Worm (Caenorhabditis elegans) whole organism, L4 larva: ENCODE data around the gene F01F1.11.
A peak's percentile ranks its signal among the peaks of the same experiment; 100 is the strongest.

ENCODE experiments used
- F37D6.2 ChIP-seq: sonication (generic microtip); optimal IDR thresholded peaks from 2 replicates; lab custom pipeline; 2016; ENCODE audit warnings: mild to moderate bottlenecking, missing genetic modification characterization, missing compliant biosample characterization
- F49E8.2 ChIP-seq: sonication (generic microtip); optimal IDR thresholded peaks from 2 replicates; lab custom pipeline; 2016; ENCODE audit warnings: missing compliant biosample characterization, mild to moderate bottlenecking, missing genetic modification characterization, borderline replicate concordance
- R02D3.7 ChIP-seq: fragments of 150-350 bp; sonication (generic microtip); optimal IDR thresholded peaks from 3 replicates; lab custom pipeline; 2014; ENCODE audit warnings: missing biosample characterization, missing genetic modification characterization
- Y48G9A.11 ChIP-seq: fragments of 200-800 bp; sonication (Bioruptor generic); IDR thresholded peaks from 2 replicates; pipeline ENCODE4 v1.3.6; 2022; ENCODE audit warnings: missing genetic modification reagents, missing genetic modification characterization, missing compliant biosample characterization
- Y5F2A.4 ChIP-seq: fragments of 200-800 bp; sonication (Bioruptor generic); optimal IDR thresholded peaks from 2 replicates; lab custom pipeline; 2018; ENCODE audit warnings: mild to moderate bottlenecking, missing genetic modification characterization, missing compliant biosample characterization
- ZK337.2 ChIP-seq: fragments of 200-800 bp; sonication (Bioruptor generic); IDR thresholded peaks from 2 replicates; pipeline ENCODE4 v1.3.6; 2022; ENCODE audit warnings: missing genetic modification reagents, missing genetic modification characterization, missing compliant biosample characterization
- ZK546.5 ChIP-seq, 2 experiments: sonication (generic microtip); optimal IDR thresholded peaks; 2 replicates each; lab custom pipeline; 2017; ENCODE audit warnings: missing biosample characterization in 2 of 2, missing genetic modification characterization in 2 of 2
- arid-1 ChIP-seq: fragments of 200-800 bp; sonication (Bioruptor generic); conservative IDR thresholded peaks from 2 replicates; pipeline ENCODE4 v1.3.6; 2022; ENCODE audit warnings: missing genetic modification reagents, missing genetic modification characterization, missing compliant biosample characterization
- ceh-28 ChIP-seq: fragments of 150-350 bp; optimal IDR thresholded peaks from 2 replicates; lab custom pipeline; 2014; ENCODE audit warnings: missing biosample characterization, missing genetic modification reagents, missing genetic modification characterization
- ceh-32 ChIP-seq: sonication (generic microtip); optimal IDR thresholded peaks from 2 replicates; lab custom pipeline; 2016; ENCODE audit warnings: mild to moderate bottlenecking, missing genetic modification characterization, missing compliant biosample characterization; ENCODE audit not compliant: poor library complexity
- ceh-82 ChIP-seq: sonication (generic microtip); optimal IDR thresholded peaks from 2 replicates; lab custom pipeline; 2017; ENCODE audit warnings: missing biosample characterization, missing genetic modification characterization
- ces-1 ChIP-seq: fragments of 150-350 bp; sonication (generic microtip); optimal IDR thresholded peaks from 4 replicates; lab custom pipeline; 2014; ENCODE audit warnings: missing biosample characterization, missing genetic modification reagents, missing genetic modification characterization
- daf-16 ChIP-seq, 3 experiments: sonication (generic microtip); optimal IDR thresholded peaks; 2 replicates each; lab custom pipeline; 2016 to 2017; ENCODE audit warnings: missing genetic modification characterization in 3 of 3, missing genetic modification reagents in 3 of 3, mild to moderate bottlenecking in 2 of 3, missing compliant biosample characterization in 2 of 3, missing biosample characterization in 1 of 3, moderate library complexity in 1 of 3
- daf-8 ChIP-seq: fragments of 200-800 bp; sonication (Bioruptor generic); IDR thresholded peaks from 2 replicates; pipeline ENCODE4 v1.3.6; 2022; ENCODE audit warnings: missing genetic modification characterization, missing compliant biosample characterization
- dmd-6 ChIP-seq: fragments of 200-800 bp; sonication (Bioruptor generic); IDR thresholded peaks from 2 replicates; pipeline ENCODE4 v1.3.6; 2022; ENCODE audit warnings: missing genetic modification reagents, missing genetic modification characterization, missing compliant biosample characterization
- dmd-8 ChIP-seq: fragments of 200-800 bp; sonication (Bioruptor generic); IDR thresholded peaks from 2 replicates; pipeline ENCODE4 v1.3.6; 2022; ENCODE audit warnings: missing genetic modification characterization, missing compliant biosample characterization
- dmd-9 ChIP-seq: fragments of 200-800 bp; sonication (Bioruptor generic); IDR thresholded peaks from 2 replicates; pipeline ENCODE4 v1.3.6; 2022; ENCODE audit warnings: missing genetic modification reagents, missing genetic modification characterization, missing compliant biosample characterization
- dve-1 ChIP-seq: sonication (generic microtip); optimal IDR thresholded peaks from 2 replicates; lab custom pipeline; 2017; ENCODE audit warnings: antibody characterized with exemption, mild to moderate bottlenecking, missing genetic modification characterization, missing compliant biosample characterization; ENCODE audit not compliant: insufficient read depth
- egl-27 ChIP-seq: sonication (generic microtip); optimal IDR thresholded peaks from 3 replicates; lab custom pipeline; 2017; ENCODE audit warnings: missing biosample characterization, missing genetic modification reagents, missing genetic modification characterization
- hlh-11 ChIP-seq: fragments of 200-800 bp; sonication (Bioruptor generic); optimal IDR thresholded peaks from 2 replicates; lab custom pipeline; 2018; ENCODE audit warnings: mild to moderate bottlenecking, missing genetic modification characterization, missing compliant biosample characterization
- hlh-30 ChIP-seq: sonication (generic microtip); optimal IDR thresholded peaks from 2 replicates; lab custom pipeline; 2017; ENCODE audit warnings: antibody characterized with exemption, mild to moderate bottlenecking, missing genetic modification characterization, missing compliant biosample characterization; ENCODE audit not compliant: insufficient read depth
- lin-13 ChIP-seq: fragments of 150-350 bp; optimal IDR thresholded peaks from 2 replicates; lab custom pipeline; 2014; ENCODE audit warnings: missing biosample characterization, missing genetic modification reagents, missing genetic modification characterization
- lir-3 ChIP-seq: sonication (generic microtip); optimal IDR thresholded peaks from 2 replicates; lab custom pipeline; 2016; ENCODE audit warnings: mild to moderate bottlenecking, missing genetic modification characterization, missing compliant biosample characterization
- lsy-2 ChIP-seq, 2 experiments: fragments of 150-350 bp in 1 of 2; sonication (generic microtip) in 1 of 2; optimal IDR thresholded peaks; 2 replicates each; lab custom pipeline; 2014 to 2017; ENCODE audit warnings: missing biosample characterization in 2 of 2, missing genetic modification characterization in 2 of 2
- madf-9 ChIP-seq: fragments of 200-800 bp; sonication (Bioruptor generic); conservative IDR thresholded peaks from 2 replicates; pipeline ENCODE4 v1.3.6; 2022; ENCODE audit warnings: missing genetic modification reagents, missing genetic modification characterization, missing compliant biosample characterization
- mdt-29 ChIP-seq: fragments of 200-800 bp; sonication (Bioruptor generic); IDR thresholded peaks from 2 replicates; pipeline ENCODE4 v1.3.6; 2022; ENCODE audit warnings: missing genetic modification reagents, missing genetic modification characterization, missing compliant biosample characterization
- mep-1 ChIP-seq: fragments of 150-350 bp; sonication (generic microtip); optimal IDR thresholded peaks from 3 replicates; lab custom pipeline; 2014; ENCODE audit warnings: missing biosample characterization, missing genetic modification characterization
- mxl-3 ChIP-seq: fragments of 200-800 bp; sonication (Bioruptor generic); optimal IDR thresholded peaks from 2 replicates; lab custom pipeline; 2018; ENCODE audit warnings: mild to moderate bottlenecking, missing genetic modification characterization, missing compliant biosample characterization
- nhr-111 ChIP-seq: fragments of 200-800 bp; sonication (Bioruptor generic); optimal IDR thresholded peaks from 2 replicates; lab custom pipeline; 2018; ENCODE audit warnings: mild to moderate bottlenecking, missing genetic modification characterization, missing compliant biosample characterization
- nhr-237 ChIP-seq: sonication (generic microtip); optimal IDR thresholded peaks from 2 replicates; lab custom pipeline; 2017; ENCODE audit warnings: missing biosample characterization, missing genetic modification characterization
- nhr-28 ChIP-seq: fragments of 150-350 bp; optimal IDR thresholded peaks from 2 replicates; lab custom pipeline; 2014; ENCODE audit warnings: missing biosample characterization, missing genetic modification characterization
- nhr-42 ChIP-seq: fragments of 200-800 bp; sonication (Bioruptor generic); IDR thresholded peaks from 2 replicates; pipeline ENCODE4 v1.3.6; 2022; ENCODE audit warnings: missing genetic modification characterization, missing compliant biosample characterization
- nhr-48 ChIP-seq: sonication (generic microtip); optimal IDR thresholded peaks from 2 replicates; lab custom pipeline; 2016; ENCODE audit warnings: mild to moderate bottlenecking, missing genetic modification characterization, missing compliant biosample characterization
- nhr-6 ChIP-seq: fragments of 150-350 bp; optimal IDR thresholded peaks from 2 replicates; lab custom pipeline; 2014; ENCODE audit warnings: missing biosample characterization, missing genetic modification characterization
- pha-4 ChIP-seq, 2 experiments: fragments of 150-350 bp in 1 of 2; fragments of 200-800 bp in 1 of 2; sonication (Bioruptor generic) in 1 of 2; IDR thresholded peaks in 1 of 2; optimal IDR thresholded peaks in 1 of 2; 2 replicates each; pipeline versions ENCODE4 v1.3.6 to Lab custom; 2014 to 2022; ENCODE audit warnings: missing genetic modification characterization in 2 of 2, missing genetic modification reagents in 2 of 2, missing biosample characterization in 1 of 2, missing compliant biosample characterization in 1 of 2
- sdz-12 ChIP-seq: fragments of 200-800 bp; sonication (Bioruptor generic); optimal IDR thresholded peaks from 2 replicates; lab custom pipeline; 2018; ENCODE audit warnings: mild to moderate bottlenecking, missing genetic modification characterization, missing compliant biosample characterization
- snpc-1.2 ChIP-seq: fragments of 200-800 bp; sonication (Bioruptor generic); IDR thresholded peaks from 2 replicates; pipeline ENCODE4 v1.3.6; 2022; ENCODE audit warnings: missing genetic modification reagents, missing genetic modification characterization, missing compliant biosample characterization
- snpc-4 ChIP-seq: fragments of 150-350 bp; optimal IDR thresholded peaks from 2 replicates; lab custom pipeline; 2014; ENCODE audit warnings: missing biosample characterization, missing genetic modification characterization
- spr-1 ChIP-seq: sonication (generic microtip); optimal IDR thresholded peaks from 2 replicates; lab custom pipeline; 2016; ENCODE audit warnings: mild to moderate bottlenecking, missing genetic modification characterization, missing compliant biosample characterization
- spr-3 ChIP-seq: fragments of 200-800 bp; sonication (Bioruptor generic); optimal IDR thresholded peaks from 2 replicates; lab custom pipeline; 2018; ENCODE audit warnings: mild to moderate bottlenecking, missing genetic modification characterization, missing compliant biosample characterization
- tra-1 ChIP-seq: fragments of 200-800 bp; sonication (Bioruptor generic); IDR thresholded peaks from 2 replicates; pipeline ENCODE4 v1.3.6; 2022; ENCODE audit warnings: missing genetic modification reagents, missing genetic modification characterization, missing compliant biosample characterization
- unc-130 ChIP-seq: sonication (generic microtip); optimal IDR thresholded peaks from 2 replicates; lab custom pipeline; 2016; ENCODE audit warnings: missing genetic modification reagents, missing genetic modification characterization, missing compliant biosample characterization
- unc-62 ChIP-seq, 3 experiments: fragments of 150-350 bp in 1 of 3; sonication (generic microtip); optimal IDR thresholded peaks in 2 of 3; peaks in 1 of 3; 1 replicate in 1 of 3; 2 replicates in 2 of 3; lab custom pipeline; 2014 to 2017; ENCODE audit warnings: missing biosample characterization in 3 of 3, missing genetic modification characterization in 3 of 3, missing genetic modification reagents in 3 of 3, missing genotype in 1 of 3
- vab-7 ChIP-seq: fragments of 200-800 bp; sonication (Bioruptor generic); IDR thresholded peaks from 2 replicates; pipeline ENCODE4 v1.3.6; 2022; ENCODE audit warnings: missing genetic modification reagents, missing genetic modification characterization, missing compliant biosample characterization
- zfp-2 ChIP-seq: sonication (generic microtip); optimal IDR thresholded peaks from 2 replicates; lab custom pipeline; 2016; ENCODE audit warnings: mild to moderate bottlenecking, missing genetic modification characterization, missing compliant biosample characterization
- zip-11 ChIP-seq: fragments of 200-800 bp; sonication (Bioruptor generic); IDR thresholded peaks from 2 replicates; pipeline ENCODE4 v1.3.6; 2022; ENCODE audit warnings: missing genetic modification characterization, missing compliant biosample characterization
- zip-2 ChIP-seq: fragments of 150-350 bp; optimal IDR thresholded peaks from 2 replicates; lab custom pipeline; 2014; ENCODE audit warnings: missing biosample characterization, missing genetic modification characterization
- ztf-11 ChIP-seq: fragments of 150-350 bp; optimal IDR thresholded peaks from 2 replicates; lab custom pipeline; 2014; ENCODE audit warnings: missing biosample characterization, missing genetic modification characterization

Gene F01F1.11

DNA sequence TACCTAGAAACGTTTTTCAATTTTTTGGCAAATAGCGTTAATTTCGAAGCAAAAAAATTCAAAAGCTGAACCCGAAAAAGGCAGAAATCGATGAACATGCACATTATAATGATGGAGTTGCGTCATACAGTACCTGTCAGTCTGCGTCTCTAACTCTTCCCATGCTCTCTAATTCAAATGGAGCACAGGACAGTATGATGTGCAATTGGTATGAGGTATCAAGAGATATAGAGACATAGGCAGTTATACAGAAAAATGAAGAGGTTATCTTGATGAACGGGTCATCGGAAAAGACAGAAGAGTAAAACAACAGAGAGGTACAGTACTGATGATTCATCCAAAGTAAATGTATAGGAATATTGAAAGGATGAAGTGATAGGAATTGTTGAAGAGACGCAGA lies 29.0 kb upstream of the F01F1.11 start:
- TF ChIP-seq nhr-237 (tag; lab: Kevin White, UChicago) = no peak
- TF ChIP-seq unc-130 (GFP tag; lab: Kevin White, UChicago) = no peak
- TF ChIP-seq spr-1 (tag; lab: Kevin White, UChicago) = no peak
- TF ChIP-seq zfp-2 (tag; lab: Kevin White, UChicago) = no peak
- TF ChIP-seq ztf-11 (tag; lab: Kevin White, UChicago) = no peak
- no peak for TF ChIP-seq nhr-111 (GFP tag; lab: Kevin White, UChicago)
- no peak for TF ChIP-seq dmd-9
- TF ChIP-seq Y5F2A.4 = no peak
- no peak for TF ChIP-seq ZK546.5 (tag; optimal IDR thresholded peaks at IDR 0.05; lab: Kevin White, UChicago)
- TF ChIP-seq ces-1 (GFP tag; lab: Kevin White, UChicago) = no peak
- peak in 1 of 2 experiments; percentile 58 for TF ChIP-seq lsy-2 (tag; optimal IDR thresholded peaks at IDR 0.05; lab: Kevin White, UChicago)
- TF ChIP-seq daf-16 (GFP tag; optimal IDR thresholded peaks at IDR 0.05; lab: Kevin White, UChicago) = no peak
- TF ChIP-seq daf-16 (tag; optimal IDR thresholded peaks at IDR 0.05; lab: Kevin White, UChicago) = peak; percentile 18
- TF ChIP-seq spr-3 (GFP tag; lab: Kevin White, UChicago) = no peak
- no peak for TF ChIP-seq snpc-1.2 (GFP tag; lab: Robert Waterston, UW)
- no peak for TF ChIP-seq ceh-82
- TF ChIP-seq hlh-30 (tag; lab: Kevin White, UChicago) = no peak
- no peak for TF ChIP-seq pha-4 (GFP tag; IDR thresholded peaks at IDR 0.05; lab: Robert Waterston, UW)
- TF ChIP-seq pha-4 (tag; optimal IDR thresholded peaks at IDR 0.05; lab: Kevin White, UChicago) = peak; percentile 22
- TF ChIP-seq nhr-42 = no peak
- TF ChIP-seq madf-9 (GFP tag; lab: Robert Waterston, UW) = no peak
- no peak for TF ChIP-seq daf-8
- TF ChIP-seq dmd-8 (GFP tag; lab: Robert Waterston, UW) = no peak
- TF ChIP-seq zip-2 (tag; lab: Kevin White, UChicago) = no peak
- no peak for TF ChIP-seq egl-27 (tag; lab: Kevin White, UChicago)
- peak; percentile 96 for TF ChIP-seq nhr-6 (tag; lab: Kevin White, UChicago)
- TF ChIP-seq hlh-11 = peak; percentile 23
- no peak for TF ChIP-seq ceh-32 (tag; lab: Kevin White, UChicago)
- TF ChIP-seq tra-1 (GFP tag; lab: Robert Waterston, UW) = no peak
- no peak for TF ChIP-seq ZK337.2 (GFP tag; lab: Robert Waterston, UW)
- TF ChIP-seq R02D3.7 (tag; lab: Kevin White, UChicago) = no peak
- peak; percentile 52 for TF ChIP-seq dve-1 (tag; lab: Kevin White, UChicago)
- no peak for TF ChIP-seq zip-11 (GFP tag; lab: Robert Waterston, UW)
- TF ChIP-seq dmd-6 (GFP tag; lab: Robert Waterston, UW) = no peak
- no peak for TF ChIP-seq ceh-28
- no peak for TF ChIP-seq sdz-12
- no peak for TF ChIP-seq F37D6.2
- no peak for TF ChIP-seq Y48G9A.11
- TF ChIP-seq nhr-48 (tag; lab: Kevin White, UChicago) = no peak
- peak; percentile 44 for TF ChIP-seq mep-1 (tag; lab: Kevin White, UChicago)
- TF ChIP-seq F49E8.2 (tag; lab: Kevin White, UChicago) = no peak
- TF ChIP-seq unc-62 (GFP tag; optimal IDR thresholded peaks at IDR 0.05 in 1 of 2; lab: Kevin White, UChicago) = no peak
- no peak for TF ChIP-seq unc-62 (tag; optimal IDR thresholded peaks at IDR 0.05; lab: Kevin White, UChicago)
- TF ChIP-seq arid-1 (GFP tag; lab: Robert Waterston, UW) = no peak
- no peak for TF ChIP-seq snpc-4
- peak; percentile 10 for TF ChIP-seq nhr-28 (tag; lab: Kevin White, UChicago)
- TF ChIP-seq vab-7 (GFP tag; lab: Robert Waterston, UW) = no peak
- no peak for TF ChIP-seq lir-3 (tag; lab: Kevin White, UChicago)
- TF ChIP-seq lin-13 = no peak
- TF ChIP-seq mdt-29 (GFP tag; lab: Robert Waterston, UW) = no peak
- no peak for TF ChIP-seq mxl-3
